Fruit fly (Drosophila melanogaster) S2 (cell line): Measurements from ENCODE around the gene msd1.

Source experiments
- CG8478 ChIP-seq: fragments of >200 bp; optimal IDR thresholded peaks from 2 replicates; lab custom pipeline; 2018
- CTCF ChIP-seq, 2 experiments: fragments of >200 bp; optimal IDR thresholded peaks; 2 replicates each; lab custom pipeline; 2018

dm6 chr3L:1318241-1318640 is 13.3 kb upstream of the msd1 start, which contains the start of gene Myo61F:
- no peak for TF ChIP-seq CG8478
- TF ChIP-seq CTCF (optimal IDR thresholded peaks at IDR 0.05; lab: Kevin White, UChicago): no peak
